Worm (Caenorhabditis elegans): Measurements from ENCODE around the gene pkg-2.
A peak's percentile ranks its signal among the peaks of the same experiment; 100 is the strongest.

- no peak for TF ChIP-seq ama-1 (optimal IDR thresholded peaks at IDR 0.05)
- no peak for TF ChIP-seq ZK546.5 (tag; optimal IDR thresholded peaks at IDR 0.05)
- TF ChIP-seq lsy-12 (tag; optimal IDR thresholded peaks at IDR 0.05): no peak
- no peak for TF ChIP-seq R02D3.7 (tag; optimal IDR thresholded peaks at IDR 0.05)
- TF ChIP-seq nhr-76 (tag; optimal IDR thresholded peaks at IDR 0.05): no peak
- no peak for TF ChIP-seq mdl-1 (tag; optimal IDR thresholded peaks at IDR 0.05)
- TF ChIP-seq eor-1 (tag; optimal IDR thresholded peaks at IDR 0.05): no peak
- TF ChIP-seq egl-27 (tag; optimal IDR thresholded peaks at IDR 0.05): no peak
- TF ChIP-seq unc-62 (GFP tag; optimal IDR thresholded peaks at IDR 0.05): no peak
- TF ChIP-seq nhr-77 (tag; optimal IDR thresholded peaks at IDR 0.05): no peak
- no peak for TF ChIP-seq elt-3 (tag; optimal IDR thresholded peaks at IDR 0.05)
- TF ChIP-seq snpc-4 (tag; optimal IDR thresholded peaks at IDR 0.05): peak; percentile 52
- no peak for TF ChIP-seq elt-2 (tag; optimal IDR thresholded peaks at IDR 0.05)
Observed at ce11 chrIV:8498773-8499360, 21.8 kb upstream of the pkg-2 start, which contains the start of the genes acdh-13 and mesp-1.
